Fruit fly (Drosophila melanogaster): ENCODE data around the gene CG1907.

Gene CG1907

dm6 chr3R:29581420-29581819, 37.4 kb upstream of the CG1907 start (continued):
- TF ChIP-seq CG34224 (GFP tag; IDR thresholded peaks at IDR 0.05; ENCODE audit: partially characterized antibody) (no peak), CG8359 (GFP tag; optimal IDR thresholded peaks at IDR 0.05; ENCODE audit: borderline replicate concordance) (peak; percentile 31), grau (tag; optimal IDR thresholded peaks at IDR 0.05) (peak; percentile 59), CG14965 (GFP tag; optimal IDR thresholded peaks at IDR 0.05; ENCODE audit: borderline replicate concordance) (no peak), Xrp1 (GFP tag; IDR thresholded peaks at IDR 0.05) (peak; percentile 58), gem (tag; optimal IDR thresholded peaks at IDR 0.05) (peak; percentile 70), CG10267 (tag; optimal IDR thresholded peaks at IDR 0.05) (peak; percentile 60), CG12299 (tag; optimal IDR thresholded peaks at IDR 0.05) (no peak), CG3065 (GFP tag; optimal IDR thresholded peaks at IDR 0.05) (no peak), trh (GFP tag; optimal IDR thresholded peaks at IDR 0.05) (no peak), Lhr (GFP tag; optimal IDR thresholded peaks at IDR 0.05) (no peak)

- TF ChIP-seq aop (GFP tag; IDR thresholded peaks at IDR 0.05) = no peak
- TF ChIP-seq NfI (GFP tag; optimal IDR thresholded peaks at IDR 0.05) = no peak
- TF ChIP-seq ftz-f1 (GFP tag; optimal IDR thresholded peaks at IDR 0.05) = no peak
- no peak for TF ChIP-seq Dp (GFP tag; optimal IDR thresholded peaks at IDR 0.05)
- no peak for TF ChIP-seq H2.0 (GFP tag; IDR thresholded peaks at IDR 0.05)
- TF ChIP-seq zfh1 (GFP tag; IDR thresholded peaks at IDR 0.05) = no peak
- no peak for TF ChIP-seq Dfd (GFP tag; optimal IDR thresholded peaks at IDR 0.05)
- TF ChIP-seq oc (tag; optimal IDR thresholded peaks at IDR 0.05) = peak; percentile 72
- no peak for TF ChIP-seq dan (GFP tag; IDR thresholded peaks at IDR 0.05)
- TF ChIP-seq CG13424 (tag; optimal IDR thresholded peaks at IDR 0.05) = no peak
- no peak for TF ChIP-seq exex (tag; optimal IDR thresholded peaks at IDR 0.05)
- no peak for TF ChIP-seq CG10431 (GFP tag; optimal IDR thresholded peaks at IDR 0.05)
- peak; percentile 61 for TF ChIP-seq gsb-n (tag; optimal IDR thresholded peaks at IDR 0.05)
- peak; percentile 18 for TF ChIP-seq sens (GFP tag)
- TF ChIP-seq CG2120 (GFP tag; optimal IDR thresholded peaks at IDR 0.05) = no peak
- no peak for TF ChIP-seq B-H1 (GFP tag; IDR thresholded peaks at IDR 0.05)
- no peak for TF ChIP-seq CG8290 (GFP tag; optimal IDR thresholded peaks at IDR 0.05)
- TF ChIP-seq CG8290 (tag; optimal IDR thresholded peaks at IDR 0.05) = no peak
- no peak for TF ChIP-seq Side (GFP tag; optimal IDR thresholded peaks at IDR 0.05)
- TF ChIP-seq esg (GFP tag; conservative IDR thresholded peaks at IDR 0.05) = no peak
- 0 out of 3 replicates have a peak, but pooled peaks have one; percentile 22 for TF ChIP-seq Optix (GFP tag; IDR thresholded peaks at IDR 0.05)
- TF ChIP-seq Trl (optimal IDR thresholded peaks at IDR 0.05) = no peak
- TF ChIP-seq Trl (GFP tag; optimal IDR thresholded peaks at IDR 0.05) = no peak
- TF ChIP-seq CG3163 (GFP tag; optimal IDR thresholded peaks at IDR 0.05) = no peak
- no peak for TF ChIP-seq lilli (GFP tag; optimal IDR thresholded peaks at IDR 0.05)
- TF ChIP-seq slp2 (GFP tag; optimal IDR thresholded peaks at IDR 0.05) = no peak
- no peak for TF ChIP-seq CG15696 (tag; optimal IDR thresholded peaks at IDR 0.05)
- TF ChIP-seq CG8478 (optimal IDR thresholded peaks at IDR 0.05) = no peak
- no peak for TF ChIP-seq CG4282 (GFP tag; optimal IDR thresholded peaks at IDR 0.05)
- no peak for TF ChIP-seq shn (GFP tag; optimal IDR thresholded peaks at IDR 0.05)
- no peak for TF ChIP-seq h (optimal IDR thresholded peaks at IDR 0.05)
- no peak for TF ChIP-seq CG1603 (tag; optimal IDR thresholded peaks at IDR 0.05)
- TF ChIP-seq crp (GFP tag; optimal IDR thresholded peaks at IDR 0.05) = no peak
- TF ChIP-seq CG31365 (tag; optimal IDR thresholded peaks at IDR 0.05) = no peak
Measured at dm6 chr3R:29583299-29583698, 35.6 kb upstream of the CG1907 start.
